Worm (Caenorhabditis elegans) whole organism, L4/young adult: Measurements from ENCODE around the gene M110.7.
A peak's percentile ranks its signal among the peaks of the same experiment; 100 is the strongest.

Experiments
- W03F9.2 ChIP-seq: fragments of 150-350 bp; optimal IDR thresholded peaks from 2 replicates; lab custom pipeline; 2014; ENCODE audit warnings: missing biosample characterization, missing genetic modification characterization
- dao-5 ChIP-seq: sonication (generic microtip); optimal IDR thresholded peaks from 2 replicates; lab custom pipeline; 2016; ENCODE audit warnings: missing genotype, missing genetic modification characterization, moderate library complexity, missing compliant biosample characterization

Gene M110.7

ce11 chrII:8283158-8283717 is 50.6 kb downstream of the M110.7 start, which contains the start of the genes nst-1 and cct-4:
Gene nst-1 (minus strand): TSS chrII:8283208.
Gene cct-4 (plus strand): TSS chrII:8283667.
- TF ChIP-seq dao-5 (tag; lab: Kevin White, UChicago) (no peak), W03F9.2 (tag; lab: Kevin White, UChicago) (peak; percentile 61)
